5 fruit fly cellular contexts compared by ENCODE assay signal in the genomic region with DNA sequence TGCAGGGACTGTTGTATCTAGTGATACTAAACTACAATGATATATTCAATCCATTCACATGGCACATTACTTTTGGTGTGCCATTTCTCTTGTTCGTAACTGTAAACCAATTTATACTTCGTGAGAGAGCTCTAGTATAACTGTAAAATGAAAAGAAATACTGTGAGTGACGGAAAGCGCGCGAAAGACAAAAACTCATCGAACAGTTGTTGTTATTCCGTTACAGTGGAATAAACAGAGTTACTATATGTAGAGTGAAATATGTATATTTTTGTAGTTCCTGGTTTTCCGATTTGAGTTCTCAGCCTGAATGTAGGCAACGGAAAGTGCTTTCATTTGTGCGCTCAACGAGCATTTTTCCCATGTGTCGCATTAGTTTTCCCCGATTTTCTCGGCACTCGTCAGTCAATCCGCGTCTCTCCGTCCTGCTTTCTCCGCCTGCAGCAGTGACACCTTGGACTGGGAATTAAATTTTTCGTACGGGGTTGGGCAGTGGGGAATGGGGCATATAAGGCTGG.
TF ChIP-seq lines count a peak whose summit lies in the region.

No protein-coding gene starts in this region.

- peak; percentile 48 to 58 for TF ChIP-seq CTCF in S2 (optimal IDR thresholded peaks at IDR 0.05; lab: Kevin White, UChicago)
- peak; percentile 75 for TF ChIP-seq CTCF in whole organism, embryonic (GFP tag; optimal IDR thresholded peaks at IDR 0.05; lab: Kevin White, UChicago)

TF ChIP-seq in whole organism, adult, 20 proteins besides CTCF, POLR2A, EP300 and RAD21:
- TF ChIP-seq Clk (GFP tag; optimal IDR thresholded peaks at IDR 0.05; lab: Kevin White, UChicago) (no peak), CG7045 (GFP tag; optimal IDR thresholded peaks at IDR 0.05; lab: Kevin White, UChicago) (no peak), ovo (GFP tag; optimal IDR thresholded peaks at IDR 0.05; lab: Kevin White, UChicago) (peak; percentile 90), pad (GFP tag; optimal IDR thresholded peaks at IDR 0.05; lab: Kevin White, UChicago) (peak; percentile 76), cic (GFP tag; optimal IDR thresholded peaks at IDR 0.05; lab: Kevin White, UChicago) (no peak), CG1620 (GFP tag; optimal IDR thresholded peaks at IDR 0.05; lab: Kevin White, UChicago) (no peak)
TF ChIP-seq in whole organism, adult: peak in this region for 2.

TF ChIP-seq in whole organism, embryonic, 481 proteins besides CTCF, POLR2A, EP300 and RAD21:
- TF ChIP-seq sens (GFP tag; lab: Kevin White, UChicago) (peak; percentile 36), CG11085 (GFP tag; IDR thresholded peaks at IDR 0.05; lab: Robert Waterston, UW) (no peak), stwl (tag; optimal IDR thresholded peaks at IDR 0.05; lab: Kevin White, UChicago) (peak; percentile 9), Med (GFP tag; lab: Kevin White, UChicago) (peak; percentile 5), CG5180 (GFP tag; optimal IDR thresholded peaks at IDR 0.05; lab: Kevin White, UChicago) (no peak), twi (tag; optimal IDR thresholded peaks at IDR 0.05; lab: Kevin White, UChicago) (peak; percentile 7), repo (GFP tag; optimal IDR thresholded peaks at IDR 0.05; lab: Kevin White, UChicago) (no peak), CG12769 (tag; optimal IDR thresholded peaks at IDR 0.05; lab: Kevin White, UChicago) (peak; percentile 50), CG8388 (GFP tag; optimal IDR thresholded peaks at IDR 0.05; lab: Kevin White, UChicago) (peak; percentile 80), Doc2 (GFP tag; IDR thresholded peaks at IDR 0.05; lab: Robert Waterston, UW) (no peak)

TF ChIP-seq in whole organism, prepupa, 60 proteins besides CTCF, POLR2A, EP300 and RAD21:
- TF ChIP-seq Eip78C (GFP tag; lab: Kevin White, UChicago): peak; percentile 11
- TF ChIP-seq CG3919 (GFP tag; optimal IDR thresholded peaks at IDR 0.05; lab: Kevin White, UChicago): no peak
- TF ChIP-seq Ets21C (GFP tag; optimal IDR thresholded peaks at IDR 0.05; lab: Kevin White, UChicago): no peak
- TF ChIP-seq cyc (GFP tag; optimal IDR thresholded peaks at IDR 0.05; lab: Kevin White, UChicago): no peak

TF ChIP-seq in whole organism, pupa, 21 proteins besides CTCF, POLR2A, EP300 and RAD21:
- TF ChIP-seq CG12605 (GFP tag; IDR thresholded peaks at IDR 0.05; lab: Robert Waterston, UW): no peak
- no peak for TF ChIP-seq rn (GFP tag; IDR thresholded peaks at IDR 0.05; lab: Robert Waterston, UW)
- peak; percentile 36; the same call in 2 of the 3 replicates for TF ChIP-seq CG4496 (GFP tag; IDR thresholded peaks at IDR 0.05; lab: Robert Waterston, UW)
- no peak for TF ChIP-seq CG14655 (GFP tag; optimal IDR thresholded peaks at IDR 0.05; lab: Kevin White, UChicago)
- TF ChIP-seq Pif1A (GFP tag; optimal IDR thresholded peaks at IDR 0.05; lab: Kevin White, UChicago): no peak
- TF ChIP-seq CG10348 (GFP tag; IDR thresholded peaks at IDR 0.05; lab: Robert Waterston, UW): no peak
- no peak for TF ChIP-seq EcR (GFP tag; optimal IDR thresholded peaks at IDR 0.05; lab: Kevin White, UChicago)
- no peak for TF ChIP-seq CG8159 (tag; optimal IDR thresholded peaks at IDR 0.05; lab: Kevin White, UChicago)
